Fruit fly (Drosophila melanogaster): ENCODE results near the gene betaggt-I.

betaggt-I gene

DNA sequence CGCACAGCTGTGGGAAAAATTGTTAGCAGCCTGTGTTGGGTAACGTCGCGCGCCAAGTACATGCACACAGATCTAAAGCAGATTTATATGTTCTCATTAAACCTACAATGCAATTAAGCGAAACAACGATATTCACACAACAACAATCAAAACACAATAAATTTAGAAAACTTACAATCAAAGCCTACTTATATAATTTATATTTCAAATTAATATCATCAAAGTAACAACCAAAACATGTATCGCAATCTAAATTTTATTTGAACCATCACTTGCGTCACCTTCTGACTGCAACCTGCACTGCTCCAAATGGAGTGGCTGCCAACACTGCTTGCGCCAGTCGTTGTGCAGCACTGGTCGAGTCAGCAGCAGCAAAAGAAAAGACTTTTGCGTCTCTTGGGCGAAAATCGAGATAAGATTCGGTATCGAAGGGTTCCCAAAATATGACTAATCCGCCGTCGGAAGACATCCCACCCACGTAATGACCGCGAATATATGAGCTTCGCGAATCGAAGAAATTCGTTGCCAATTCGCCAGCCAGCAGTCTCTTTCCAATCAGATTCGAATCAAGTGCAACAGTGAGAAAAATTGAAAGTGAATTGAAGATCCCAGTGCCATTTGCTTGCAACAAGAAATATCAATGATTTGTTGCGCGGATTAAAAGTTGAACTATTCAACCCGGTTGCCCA is 36.0 kb downstream of the betaggt-I start, which contains the start of the genes CG8892 and CG34126 (continued):
- TF ChIP-seq fd3F (GFP tag; optimal IDR thresholded peaks at IDR 0.05) (peak; percentile 95), bcd (GFP tag; optimal IDR thresholded peaks at IDR 0.05) (peak; percentile 98), CG12942 (GFP tag; optimal IDR thresholded peaks at IDR 0.05) (peak; percentile 99), CG5180 (GFP tag; optimal IDR thresholded peaks at IDR 0.05) (peak; percentile 86), Optix (GFP tag; IDR thresholded peaks at IDR 0.05) (peak; percentile 92), CG1024 (GFP tag; IDR thresholded peaks at IDR 0.05) (peak; percentile 88), rib (GFP tag; IDR thresholded peaks at IDR 0.05) (peak; percentile 93), gem (tag; optimal IDR thresholded peaks at IDR 0.05) (peak; percentile 98), Ada2b (GFP tag; IDR thresholded peaks at IDR 0.05) (peak; percentile 93), ro (GFP tag; IDR thresholded peaks at IDR 0.05) (peak; percentile 93), run (tag; optimal IDR thresholded peaks at IDR 0.05) (peak; percentile 82), danr (GFP tag; IDR thresholded peaks at IDR 0.05) (peak; percentile 94), CG1529 (GFP tag; optimal IDR thresholded peaks at IDR 0.05) (peak; percentile 94), maf-S (GFP tag; optimal IDR thresholded peaks at IDR 0.05) (peak; percentile 96), CG9817 (tag; optimal IDR thresholded peaks at IDR 0.05) (peak; percentile 98), CG17385 (GFP tag; optimal IDR thresholded peaks at IDR 0.05) (peak; percentile 93), CG15011 (GFP tag; optimal IDR thresholded peaks at IDR 0.05) (peak; percentile 95), ap (GFP tag; IDR thresholded peaks at IDR 0.05) (peak; percentile 85), CG4404 (GFP tag; IDR thresholded peaks at IDR 0.05) (peak; percentile 99), CG16863 (GFP tag; optimal IDR thresholded peaks at IDR 0.05) (peak; percentile 95), CG31224 (GFP tag; IDR thresholded peaks at IDR 0.05) (peak; percentile 92), dpn (GFP tag; optimal IDR thresholded peaks at IDR 0.05) (peak; percentile 98), sima (GFP tag; optimal IDR thresholded peaks at IDR 0.05) (peak; percentile 83), kay (GFP tag; optimal IDR thresholded peaks at IDR 0.05) (peak; percentile 96), E2f2 (GFP tag; IDR thresholded peaks at IDR 0.05) (peak; percentile 75), sob (GFP tag; IDR thresholded peaks at IDR 0.05) (peak; percentile 98), shn (GFP tag; optimal IDR thresholded peaks at IDR 0.05) (peak; percentile 96), tup (GFP tag; optimal IDR thresholded peaks at IDR 0.05) (peak; percentile 95), CG7839 (tag; optimal IDR thresholded peaks at IDR 0.05) (peak; percentile 97), Trl (optimal IDR thresholded peaks at IDR 0.05) (peak in 1 of 2 experiments; percentile 5), Trl (GFP tag; optimal IDR thresholded peaks at IDR 0.05) (peak; percentile 98), otp (GFP tag; IDR thresholded peaks at IDR 0.05) (peak; percentile 85), CG4328 (GFP tag; optimal IDR thresholded peaks at IDR 0.05) (peak; percentile 97), br (optimal IDR thresholded peaks at IDR 0.05) (no peak), Gug (GFP tag; IDR thresholded peaks at IDR 0.05) (peak; percentile 99), p53 (GFP tag; optimal IDR thresholded peaks at IDR 0.05) (peak; percentile 81), CG7357 (GFP tag; IDR thresholded peaks at IDR 0.05) (peak; percentile 92), BtbVII (GFP tag; optimal IDR thresholded peaks at IDR 0.05) (peak; percentile 97), CG31441 (GFP tag; IDR thresholded peaks at IDR 0.05) (peak; percentile 96), pfk (GFP tag; optimal IDR thresholded peaks at IDR 0.05) (peak; percentile 54), NFAT (GFP tag; IDR thresholded peaks at IDR 0.05) (peak; percentile 98), gro (GFP tag; optimal IDR thresholded peaks at IDR 0.05) (peak; percentile 95), Dek (tag; optimal IDR thresholded peaks at IDR 0.05) (peak; percentile 96), Neu2 (GFP tag; optimal IDR thresholded peaks at IDR 0.05; ENCODE audit: borderline replicate concordance) (peak; percentile 72), Doc3 (GFP tag; IDR thresholded peaks at IDR 0.05; ENCODE audit: partially characterized antibody) (no peak), CG15514 (GFP tag; optimal IDR thresholded peaks at IDR 0.05) (peak; percentile 93), eve (GFP tag; optimal IDR thresholded peaks at IDR 0.05) (peak in 1 of 2 experiments; percentile 84), zen2 (GFP tag; IDR thresholded peaks at IDR 0.05; ENCODE audit: partially characterized antibody) (no peak), CG4730 (GFP tag; IDR thresholded peaks at IDR 0.05) (peak; percentile 95), twi (tag; optimal IDR thresholded peaks at IDR 0.05) (peak; percentile 97), B-H1 (GFP tag; IDR thresholded peaks at IDR 0.05) (peak; percentile 94)

Measured in whole organism, embryonic.